Worm (Caenorhabditis elegans) whole organism, mixed stage, embryonic: ENCODE results near the gene mdf-2.

ENCODE experiments used
- M03D4.4 ChIP-seq: sonication (generic microtip); optimal IDR thresholded peaks from 2 replicates; lab custom pipeline; 2017; ENCODE audit warnings: mild to moderate bottlenecking, missing genetic modification characterization, missing compliant biosample characterization
- bed-3 ChIP-seq: fragments of 200-800 bp; sonication (Bioruptor generic); optimal IDR thresholded peaks from 3 replicates; lab custom pipeline; 2018; ENCODE audit warnings: mild to moderate bottlenecking, missing genetic modification characterization, moderate library complexity, missing compliant biosample characterization
- blmp-1 ChIP-seq: fragments of 150-350 bp; optimal IDR thresholded peaks from 2 replicates; lab custom pipeline; 2014; ENCODE audit warnings: missing biosample characterization, missing genetic modification characterization
- ceh-39 ChIP-seq: fragments of 150-350 bp; optimal IDR thresholded peaks from 2 replicates; lab custom pipeline; 2014; ENCODE audit warnings: missing biosample characterization, missing genetic modification characterization
- ceh-83 ChIP-seq: fragments of 200-800 bp; sonication (Bioruptor generic); optimal IDR thresholded peaks from 2 replicates; lab custom pipeline; 2018; ENCODE audit warnings: mild to moderate bottlenecking, missing genetic modification characterization, missing compliant biosample characterization
- ces-1 ChIP-seq: fragments of 150-350 bp; optimal IDR thresholded peaks from 2 replicates; lab custom pipeline; 2014; ENCODE audit warnings: missing biosample characterization, missing genetic modification reagents, missing genetic modification characterization
- cnd-1 ChIP-seq: fragments of 200-800 bp; sonication (Bioruptor generic); optimal IDR thresholded peaks from 2 replicates; lab custom pipeline; 2018; ENCODE audit warnings: mild to moderate bottlenecking, missing genetic modification characterization, missing compliant biosample characterization
- drap-1 ChIP-seq: fragments of 200-800 bp; sonication (Bioruptor generic); optimal IDR thresholded peaks from 3 replicates; lab custom pipeline; 2018; ENCODE audit warnings: mild to moderate bottlenecking, missing genetic modification characterization, missing compliant biosample characterization
- elt-1 ChIP-seq: sonication (generic microtip); optimal IDR thresholded peaks from 2 replicates; lab custom pipeline; 2017; ENCODE audit warnings: missing genetic modification characterization, mild to moderate bottlenecking, missing compliant biosample characterization, antibody characterized with exemption, moderate library complexity, borderline replicate concordance; ENCODE audit not compliant: insufficient read depth
- flh-1 ChIP-seq: fragments of 200-800 bp; sonication (Bioruptor generic); optimal IDR thresholded peaks from 2 replicates; lab custom pipeline; 2018; ENCODE audit warnings: mild to moderate bottlenecking, missing genetic modification characterization, moderate library complexity, missing compliant biosample characterization
- ham-2 ChIP-seq: fragments of 200-800 bp; sonication (Bioruptor generic); optimal IDR thresholded peaks from 2 replicates; lab custom pipeline; 2018; ENCODE audit warnings: mild to moderate bottlenecking, missing genetic modification characterization, missing compliant biosample characterization
- hlh-1 ChIP-seq: fragments of 150-350 bp; optimal IDR thresholded peaks from 2 replicates; lab custom pipeline; 2014; ENCODE audit warnings: missing biosample characterization, missing genetic modification reagents, missing genetic modification characterization
- lsy-2 ChIP-seq: fragments of 150-350 bp; optimal IDR thresholded peaks from 2 replicates; lab custom pipeline; 2014; ENCODE audit warnings: missing biosample characterization, missing genetic modification characterization
- mls-2 ChIP-seq: sonication (generic microtip); optimal IDR thresholded peaks from 2 replicates; lab custom pipeline; 2016; ENCODE audit warnings: mild to moderate bottlenecking, missing genetic modification characterization, moderate library complexity, missing compliant biosample characterization
- nhr-2 ChIP-seq: fragments of 150-350 bp; optimal IDR thresholded peaks from 2 replicates; lab custom pipeline; 2014; ENCODE audit warnings: missing biosample characterization, missing genetic modification characterization
- nhr-237 ChIP-seq: fragments of 150-350 bp; optimal IDR thresholded peaks from 2 replicates; lab custom pipeline; 2014; ENCODE audit warnings: missing biosample characterization, missing genetic modification characterization
- nhr-76 ChIP-seq: sonication (generic microtip); optimal IDR thresholded peaks from 2 replicates; lab custom pipeline; 2017; ENCODE audit warnings: missing biosample characterization, missing genetic modification characterization
- pha-4 ChIP-seq: fragments of 150-350 bp; optimal IDR thresholded peaks from 2 replicates; lab custom pipeline; 2018; ENCODE audit warnings: missing biosample characterization, missing genetic modification reagents, missing genetic modification characterization
- sem-2 ChIP-seq: fragments of 200-800 bp; sonication (Bioruptor generic); optimal IDR thresholded peaks from 2 replicates; lab custom pipeline; 2018; ENCODE audit warnings: mild to moderate bottlenecking, missing genetic modification characterization, missing compliant biosample characterization
- snpc-4 ChIP-seq: fragments of 150-350 bp; optimal IDR thresholded peaks from 2 replicates; lab custom pipeline; 2014; ENCODE audit warnings: missing biosample characterization, missing genetic modification characterization
- tbx-8 ChIP-seq: fragments of 200-800 bp; sonication (Bioruptor generic); optimal IDR thresholded peaks from 2 replicates; lab custom pipeline; 2018; ENCODE audit warnings: mild to moderate bottlenecking, missing genetic modification characterization, moderate library complexity, missing compliant biosample characterization
- unc-39 ChIP-seq: fragments of 150-350 bp; optimal IDR thresholded peaks from 2 replicates; lab custom pipeline; 2014; ENCODE audit warnings: missing biosample characterization, missing genetic modification characterization
- unc-62 ChIP-seq: fragments of 150-350 bp; optimal IDR thresholded peaks from 2 replicates; lab custom pipeline; 2014; ENCODE audit warnings: missing biosample characterization, missing genetic modification reagents, missing genetic modification characterization
- zip-8 ChIP-seq: fragments of 150-350 bp; optimal IDR thresholded peaks from 2 replicates; lab custom pipeline; 2014; ENCODE audit warnings: missing biosample characterization, missing genetic modification characterization
- ztf-11 ChIP-seq: fragments of 150-350 bp; optimal IDR thresholded peaks from 2 replicates; lab custom pipeline; 2014; ENCODE audit warnings: missing biosample characterization, missing genetic modification characterization

Gene mdf-2

ce11 chrIV:2663953-2664900 lies 23.3 kb upstream of the mdf-2 start, which contains the start of gene Y69A2AR.31:
Y69A2AR.31 (minus strand) TSS chrIV:2664003.
- TF ChIP-seq ces-1 (GFP tag; lab: Kevin White, UChicago) (peak; percentile 14), flh-1 (GFP tag; lab: Kevin White, UChicago) (no peak), unc-62 (GFP tag; lab: Kevin White, UChicago) (no peak)

ce11 chrIV:2658733-2659132 lies 17.8 kb upstream of the mdf-2 start:
- TF ChIP-seq snpc-4 (no peak), drap-1 (GFP tag; lab: Kevin White, UChicago) (no peak)

ce11 chrIV:2657307-2657706 lies 16.4 kb upstream of the mdf-2 start:
- TF ChIP-seq lsy-2 (tag; lab: Kevin White, UChicago) (no peak), ceh-39 (tag; lab: Kevin White, UChicago) (no peak), M03D4.4 (peak; percentile 34), sem-2 (GFP tag; lab: Kevin White, UChicago) (peak; percentile 56), ztf-11 (no peak), ceh-83 (GFP tag; lab: Kevin White, UChicago) (peak; percentile 82), ham-2 (peak; percentile 11), unc-62 (GFP tag; lab: Kevin White, UChicago) (no peak), mls-2 (tag; lab: Kevin White, UChicago) (no peak), blmp-1 (tag; lab: Kevin White, UChicago) (no peak), elt-1 (no peak), nhr-237 (tag; lab: Kevin White, UChicago) (no peak)

- TF ChIP-seq mls-2 (tag; lab: Kevin White, UChicago) (no peak), elt-1 (no peak), ces-1 (GFP tag; lab: Kevin White, UChicago) (peak; percentile 46)
Measured at ce11 chrIV:2656400-2657139, 15.6 kb upstream of the mdf-2 start.

ce11 chrIV:2654965-2655364 lies 14.0 kb upstream of the mdf-2 start:
- TF ChIP-seq pha-4 (no peak), ham-2 (no peak), elt-1 (no peak), nhr-2 (tag; lab: Kevin White, UChicago) (no peak), nhr-76 (no peak), blmp-1 (tag; lab: Kevin White, UChicago) (no peak), ceh-83 (GFP tag; lab: Kevin White, UChicago) (no peak), bed-3 (no peak), tbx-8 (GFP tag; lab: Kevin White, UChicago) (no peak), hlh-1 (tag; lab: Kevin White, UChicago) (no peak), ceh-39 (tag; lab: Kevin White, UChicago) (no peak)

- TF ChIP-seq M03D4.4 = no peak
- no peak for TF ChIP-seq lsy-2 (tag; lab: Kevin White, UChicago)
- TF ChIP-seq nhr-237 (tag; lab: Kevin White, UChicago) = no peak
- TF ChIP-seq blmp-1 (tag; lab: Kevin White, UChicago) = no peak
- TF ChIP-seq unc-39 (tag; lab: Kevin White, UChicago) = no peak
- no peak for TF ChIP-seq unc-62 (GFP tag; lab: Kevin White, UChicago)
- TF ChIP-seq drap-1 (GFP tag; lab: Kevin White, UChicago) = no peak
- no peak for TF ChIP-seq nhr-2 (tag; lab: Kevin White, UChicago)
- TF ChIP-seq pha-4 = no peak
- no peak for TF ChIP-seq ces-1 (GFP tag; lab: Kevin White, UChicago)
- TF ChIP-seq nhr-76 = no peak
Measured at ce11 chrIV:2650031-2650430, 9.1 kb upstream of the mdf-2 start.

- no peak for TF ChIP-seq cnd-1 (tag; lab: Kevin White, UChicago)
- TF ChIP-seq zip-8 (tag; lab: Kevin White, UChicago) = no peak
Measured at ce11 chrIV:2642673-2643072, 1.7 kb upstream of the mdf-2 start, which contains the start of gene ric-8. ric-8 (plus strand) TSS chrIV:2642973.
